Worm (Caenorhabditis elegans) whole organism, late embryonic: ENCODE results near the gene fbxc-58.

Experiments
- C08G9.2 ChIP-seq: sonication (generic microtip); optimal IDR thresholded peaks from 2 replicates; lab custom pipeline; 2016; ENCODE audit warnings: mild to moderate bottlenecking, missing genetic modification characterization, moderate library complexity, missing compliant biosample characterization
- C38D4.7 ChIP-seq: fragments of 200-800 bp; sonication (Bioruptor generic); optimal IDR thresholded peaks from 2 replicates; lab custom pipeline; 2018; ENCODE audit warnings: mild to moderate bottlenecking, missing genetic modification characterization, moderate library complexity, missing compliant biosample characterization
- T23F11.4 ChIP-seq: fragments of 200-800 bp; sonication (Bioruptor generic); optimal IDR thresholded peaks from 2 replicates; lab custom pipeline; 2018; ENCODE audit warnings: mild to moderate bottlenecking, missing genetic modification characterization, missing compliant biosample characterization
- Y22D7AL.16 ChIP-seq: sonication (generic microtip); optimal IDR thresholded peaks from 2 replicates; lab custom pipeline; 2016; ENCODE audit warnings: missing genetic modification characterization, missing compliant biosample characterization
- ahr-1 ChIP-seq: sonication (generic microtip); optimal IDR thresholded peaks from 2 replicates; lab custom pipeline; 2016; ENCODE audit warnings: missing genetic modification characterization, missing compliant biosample characterization
- ceh-19 ChIP-seq: fragments of 200-800 bp; sonication (Bioruptor generic); optimal IDR thresholded peaks from 2 replicates; lab custom pipeline; 2018; ENCODE audit warnings: mild to moderate bottlenecking, missing genetic modification characterization, missing compliant biosample characterization
- ceh-2 ChIP-seq: sonication (generic microtip); optimal IDR thresholded peaks from 2 replicates; lab custom pipeline; 2016; ENCODE audit warnings: missing genotype, missing genetic modification characterization, missing compliant biosample characterization
- ceh-6 ChIP-seq: fragments of 200-800 bp; sonication (Bioruptor generic); optimal IDR thresholded peaks from 2 replicates; lab custom pipeline; 2018; ENCODE audit warnings: mild to moderate bottlenecking, missing genetic modification characterization, missing compliant biosample characterization
- che-1 ChIP-seq: sonication (generic microtip); optimal IDR thresholded peaks from 2 replicates; lab custom pipeline; 2016; ENCODE audit warnings: mild to moderate bottlenecking, missing genetic modification characterization, missing compliant biosample characterization
- dmd-4 ChIP-seq: sonication (generic microtip); optimal IDR thresholded peaks from 2 replicates; lab custom pipeline; 2016; ENCODE audit warnings: borderline replicate concordance, missing genetic modification characterization, missing compliant biosample characterization
- dve-1 ChIP-seq: sonication (generic microtip); optimal IDR thresholded peaks from 2 replicates; lab custom pipeline; 2017; ENCODE audit warnings: antibody characterized with exemption, mild to moderate bottlenecking, missing genetic modification characterization, missing compliant biosample characterization
- elt-2 ChIP-seq: sonication (generic microtip); optimal IDR thresholded peaks from 2 replicates; lab custom pipeline; 2016; ENCODE audit warnings: missing genetic modification reagents, missing genetic modification characterization, missing compliant biosample characterization
- fax-1 ChIP-seq: sonication (generic microtip); optimal IDR thresholded peaks from 2 replicates; lab custom pipeline; 2016; ENCODE audit warnings: missing genotype, missing genetic modification characterization, missing compliant biosample characterization
- gmeb-2 ChIP-seq: sonication (generic microtip); optimal IDR thresholded peaks from 2 replicates; lab custom pipeline; 2016; ENCODE audit warnings: missing genetic modification characterization, inconsistent platforms, missing compliant biosample characterization
- hlh-13 ChIP-seq: fragments of 200-800 bp; sonication (Bioruptor generic); optimal IDR thresholded peaks from 2 replicates; lab custom pipeline; 2018; ENCODE audit warnings: mild to moderate bottlenecking, missing genetic modification characterization, missing compliant biosample characterization
- hlh-30 ChIP-seq: sonication (generic microtip); optimal IDR thresholded peaks from 2 replicates; lab custom pipeline; 2017; ENCODE audit warnings: antibody characterized with exemption, missing genetic modification characterization, missing compliant biosample characterization; ENCODE audit not compliant: insufficient read depth
- lim-6 ChIP-seq: sonication (generic microtip); optimal IDR thresholded peaks from 2 replicates; lab custom pipeline; 2016; ENCODE audit warnings: missing genetic modification characterization, missing compliant biosample characterization
- madf-2 ChIP-seq: sonication (generic microtip); optimal IDR thresholded peaks from 2 replicates; lab custom pipeline; 2017; ENCODE audit warnings: missing genetic modification characterization, missing compliant biosample characterization
- mec-3 ChIP-seq: sonication (generic microtip); optimal IDR thresholded peaks from 2 replicates; lab custom pipeline; 2016; ENCODE audit warnings: borderline replicate concordance, missing genetic modification characterization, missing compliant biosample characterization
- nfya-1 ChIP-seq: sonication (generic microtip); optimal IDR thresholded peaks from 2 replicates; lab custom pipeline; 2017; ENCODE audit warnings: missing genetic modification characterization, mild to moderate bottlenecking, missing compliant biosample characterization, antibody characterized with exemption, moderate library complexity
- npax-4 ChIP-seq: sonication (generic microtip); optimal IDR thresholded peaks from 2 replicates; lab custom pipeline; 2016; ENCODE audit warnings: missing genetic modification characterization, missing compliant biosample characterization
- pag-3 ChIP-seq: sonication (generic microtip); optimal IDR thresholded peaks from 2 replicates; lab custom pipeline; 2016; ENCODE audit warnings: missing compliant biosample characterization, missing genetic modification characterization, borderline replicate concordance
- pax-1 ChIP-seq: fragments of 150-350 bp; optimal IDR thresholded peaks from 2 replicates; lab custom pipeline; 2014; ENCODE audit warnings: missing biosample characterization, missing genetic modification characterization
- pha-2 ChIP-seq: sonication (generic microtip); optimal IDR thresholded peaks from 2 replicates; lab custom pipeline; 2017; ENCODE audit warnings: mild to moderate bottlenecking, missing genetic modification characterization, missing compliant biosample characterization
- pha-4 ChIP-seq: fragments of 150-350 bp; optimal IDR thresholded peaks from 2 replicates; lab custom pipeline; 2018; ENCODE audit warnings: missing biosample characterization, missing genetic modification reagents, missing genetic modification characterization
- pros-1 ChIP-seq: fragments of 150-350 bp; optimal IDR thresholded peaks from 2 replicates; lab custom pipeline; 2014; ENCODE audit warnings: missing biosample characterization, missing genetic modification reagents, missing genetic modification characterization
- ref-2 ChIP-seq: sonication (generic microtip); optimal IDR thresholded peaks from 2 replicates; lab custom pipeline; 2016; ENCODE audit warnings: missing genetic modification characterization, missing compliant biosample characterization
- sdc-2 ChIP-seq: sonication (generic microtip); optimal IDR thresholded peaks from 2 replicates; lab custom pipeline; 2016; ENCODE audit warnings: missing genotype, missing genetic modification characterization, missing compliant biosample characterization
- tbx-2 ChIP-seq: sonication (generic microtip); optimal IDR thresholded peaks from 2 replicates; lab custom pipeline; 2016; ENCODE audit warnings: missing genetic modification characterization, missing compliant biosample characterization
- tbx-7 ChIP-seq: sonication (generic microtip); optimal IDR thresholded peaks from 2 replicates; lab custom pipeline; 2016; ENCODE audit warnings: missing genotype, missing genetic modification characterization, missing compliant biosample characterization
- ttx-3 ChIP-seq: sonication (generic microtip); optimal IDR thresholded peaks from 2 replicates; lab custom pipeline; 2016; ENCODE audit warnings: missing genetic modification reagents, missing genetic modification characterization, missing compliant biosample characterization
- zip-5 ChIP-seq: sonication (generic microtip); optimal IDR thresholded peaks from 2 replicates; lab custom pipeline; 2016; ENCODE audit warnings: missing genetic modification characterization, missing compliant biosample characterization
- ztf-16 ChIP-seq: sonication (generic microtip); optimal IDR thresholded peaks from 2 replicates; lab custom pipeline; 2017; ENCODE audit warnings: missing genetic modification characterization, missing compliant biosample characterization

fbxc-58 gene

ce11 chrIV:9408004-9408403 lies 36.7 kb downstream of the fbxc-58 start, which contains the start of gene F56D5.5:
TSS of gene F56D5.5 (minus strand) at chrIV:9408104.
- TF ChIP-seq tbx-7 (tag; lab: Kevin White, UChicago) (no peak), ahr-1 (tag; lab: Kevin White, UChicago) (no peak), elt-2 (tag; lab: Kevin White, UChicago) (no peak), pag-3 (tag; lab: Kevin White, UChicago) (no peak), fax-1 (tag; lab: Kevin White, UChicago) (no peak), ceh-6 (GFP tag; lab: Kevin White, UChicago) (no peak), C38D4.7 (GFP tag; lab: Kevin White, UChicago) (no peak), C08G9.2 (no peak), hlh-30 (tag; lab: Kevin White, UChicago) (no peak), madf-2 (no peak), ztf-16 (no peak), hlh-13 (no peak), dmd-4 (tag; lab: Kevin White, UChicago) (no peak), ref-2 (tag; lab: Kevin White, UChicago) (no peak), che-1 (tag; lab: Kevin White, UChicago) (no peak), nfya-1 (tag; lab: Kevin White, UChicago) (no peak), dve-1 (tag; lab: Kevin White, UChicago) (no peak), pros-1 (tag; lab: Kevin White, UChicago) (no peak), T23F11.4 (GFP tag; lab: Kevin White, UChicago) (no peak)

DNA sequence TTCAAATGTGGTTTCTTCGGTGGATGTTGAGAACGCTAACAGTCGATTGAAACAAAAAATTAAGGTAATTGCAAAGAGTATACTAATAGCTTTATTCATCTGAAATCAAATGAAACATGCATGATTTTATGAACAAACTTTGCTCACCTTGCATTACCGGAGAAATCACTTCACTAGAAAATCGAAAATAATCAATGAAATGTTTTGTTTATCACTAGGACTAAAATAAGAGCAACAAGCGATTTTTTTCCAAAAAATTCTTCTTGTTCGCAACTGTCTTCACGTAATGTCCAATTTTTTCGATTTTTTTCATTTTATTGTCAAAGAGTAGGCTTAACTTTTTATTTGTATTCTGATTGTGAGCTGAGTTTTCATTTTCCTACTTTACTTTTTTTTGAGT lies 51.1 kb downstream of the fbxc-58 start, which contains the start of gene F56D5.9:
TSS of gene F56D5.9 (minus strand) at position 101 of the 400 bp plus-strand sequence.
- TF ChIP-seq npax-4 (tag; lab: Kevin White, UChicago) (no peak), C38D4.7 (GFP tag; lab: Kevin White, UChicago) (no peak), lim-6 (tag; lab: Kevin White, UChicago) (no peak), tbx-2 (tag; lab: Kevin White, UChicago) (no peak), sdc-2 (tag; lab: Kevin White, UChicago) (no peak), Y22D7AL.16 (tag; lab: Kevin White, UChicago) (no peak), ceh-2 (tag; lab: Kevin White, UChicago) (no peak), ttx-3 (tag; lab: Kevin White, UChicago) (no peak), zip-5 (tag; lab: Kevin White, UChicago) (no peak), pha-4 (tag; lab: Kevin White, UChicago) (no peak), gmeb-2 (tag; lab: Kevin White, UChicago) (no peak), che-1 (tag; lab: Kevin White, UChicago) (no peak), pax-1 (tag; lab: Kevin White, UChicago) (no peak), ceh-19 (GFP tag; lab: Kevin White, UChicago) (no peak), mec-3 (tag; lab: Kevin White, UChicago) (no peak), pag-3 (tag; lab: Kevin White, UChicago) (no peak), madf-2 (no peak), hlh-13 (no peak), pha-2 (tag; lab: Kevin White, UChicago) (no peak)
